Fruit fly (Drosophila melanogaster) Kc167 (cell line): Measurements from ENCODE around the gene CG5882.

Experiments
- Myc ChIP-seq: fragments of >200 bp; optimal IDR thresholded peaks from 2 replicates; lab custom pipeline; 2017; ENCODE audit warnings: missing external identifiers
- Sin3A ChIP-seq: fragments of >200 bp; optimal IDR thresholded peaks from 2 replicates; lab custom pipeline; 2018; ENCODE audit warnings: missing external identifiers
- h ChIP-seq: fragments of >200 bp; optimal IDR thresholded peaks from 3 replicates; lab custom pipeline; 2018; ENCODE audit warnings: missing external identifiers
- insv ChIP-seq: fragments of >200 bp; optimal IDR thresholded peaks from 3 replicates; lab custom pipeline; 2018; ENCODE audit warnings: missing external identifiers
- psq ChIP-seq: fragments of >200 bp; optimal IDR thresholded peaks from 2 replicates; lab custom pipeline; 2017; ENCODE audit warnings: missing external identifiers
- ttk ChIP-seq: sonication (Bioruptor generic); optimal IDR thresholded peaks from 2 replicates; lab custom pipeline; 2017; ENCODE audit warnings: missing external identifiers

The CG5882 gene

DNA sequence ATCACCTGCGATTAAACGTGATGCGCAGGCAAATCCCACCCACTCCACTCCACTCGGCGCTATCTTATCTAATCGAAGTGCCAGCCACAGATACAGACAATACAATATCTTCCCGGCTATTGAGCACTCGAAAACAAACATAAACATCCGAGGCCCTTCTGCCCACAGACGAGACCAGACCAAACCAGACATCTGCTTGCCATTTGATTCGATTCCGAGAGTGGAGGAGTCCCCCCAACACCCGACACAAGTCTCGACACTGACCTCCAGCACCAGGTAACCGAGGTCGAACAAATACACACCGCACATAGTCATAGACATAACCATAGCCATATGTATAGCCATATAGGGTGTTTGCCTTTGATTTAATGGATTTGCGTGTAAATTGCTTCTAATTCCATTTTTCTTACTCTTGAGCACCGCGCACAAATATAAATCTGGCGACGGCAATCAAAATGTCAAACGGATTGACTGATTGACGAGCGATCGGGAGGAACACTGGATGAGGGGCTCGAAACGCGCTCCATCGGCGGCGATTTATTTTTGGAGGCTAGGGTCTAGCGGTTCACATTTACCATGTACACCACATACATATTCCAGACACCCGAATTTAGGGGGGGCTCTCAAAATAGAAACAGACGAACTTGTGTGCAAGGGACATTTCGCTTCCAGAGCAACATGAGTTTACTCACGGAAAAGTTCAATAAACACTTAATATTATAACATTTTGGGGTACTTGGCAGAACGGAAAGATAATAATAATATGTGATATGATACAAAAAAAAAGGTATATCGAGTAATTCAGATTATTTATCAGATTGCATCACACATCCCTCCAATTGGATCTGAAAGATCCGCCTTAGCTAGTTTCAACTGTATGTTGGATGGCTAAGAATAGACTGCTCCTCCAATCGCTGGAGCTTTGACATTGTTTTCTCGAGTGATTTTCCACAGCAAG is 30.6 kb downstream of the CG5882 start:
- TF ChIP-seq insv (lab: Kevin White, UChicago) (no peak), Sin3A (lab: Kevin White, UChicago) (no peak), Myc (lab: Kevin White, UChicago) (no peak), psq (lab: Kevin White, UChicago) (no peak), h (no peak)

DNA sequence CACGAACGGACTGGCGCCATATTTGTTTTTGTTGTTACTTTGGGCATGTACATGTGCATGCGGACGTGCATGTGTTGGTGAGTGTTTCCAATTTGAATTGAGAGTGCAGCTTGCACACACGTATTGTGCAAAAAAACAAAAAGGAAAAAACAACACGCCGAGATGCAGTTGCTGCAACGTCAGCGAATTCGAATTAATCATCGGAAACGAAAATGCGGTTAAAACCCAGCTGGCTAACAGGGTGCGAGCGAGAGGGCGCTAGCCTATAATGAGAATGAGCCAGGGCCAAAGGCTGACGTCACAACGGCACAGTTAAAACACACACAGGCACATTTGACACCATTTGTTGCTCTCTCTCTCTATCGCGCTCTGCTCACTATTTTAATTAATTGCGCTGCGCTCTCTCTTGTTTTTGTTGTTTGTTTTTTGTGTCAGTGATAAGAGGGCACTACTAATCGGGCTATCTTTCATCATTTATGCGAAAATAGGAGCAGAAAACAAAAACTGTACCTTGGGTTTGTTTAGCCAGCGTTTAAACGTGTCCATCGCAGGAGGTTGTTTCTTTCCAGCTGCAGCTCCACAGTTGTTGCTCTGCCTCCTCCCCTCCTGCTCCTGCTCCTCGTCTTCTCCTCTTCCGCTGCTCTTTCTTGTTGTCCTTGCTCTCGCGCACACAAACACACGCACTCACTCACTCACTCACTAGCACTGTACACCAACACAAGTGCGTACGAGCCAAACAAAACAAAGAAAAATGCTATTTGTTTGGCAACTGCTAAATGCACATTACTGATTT is 31.6 kb downstream of the CG5882 start:
- no peak for TF ChIP-seq insv (lab: Kevin White, UChicago)
- TF ChIP-seq psq (lab: Kevin White, UChicago) = no peak
- TF ChIP-seq Myc (lab: Kevin White, UChicago) = no peak
- no peak for TF ChIP-seq h
- TF ChIP-seq Sin3A (lab: Kevin White, UChicago) = no peak

DNA sequence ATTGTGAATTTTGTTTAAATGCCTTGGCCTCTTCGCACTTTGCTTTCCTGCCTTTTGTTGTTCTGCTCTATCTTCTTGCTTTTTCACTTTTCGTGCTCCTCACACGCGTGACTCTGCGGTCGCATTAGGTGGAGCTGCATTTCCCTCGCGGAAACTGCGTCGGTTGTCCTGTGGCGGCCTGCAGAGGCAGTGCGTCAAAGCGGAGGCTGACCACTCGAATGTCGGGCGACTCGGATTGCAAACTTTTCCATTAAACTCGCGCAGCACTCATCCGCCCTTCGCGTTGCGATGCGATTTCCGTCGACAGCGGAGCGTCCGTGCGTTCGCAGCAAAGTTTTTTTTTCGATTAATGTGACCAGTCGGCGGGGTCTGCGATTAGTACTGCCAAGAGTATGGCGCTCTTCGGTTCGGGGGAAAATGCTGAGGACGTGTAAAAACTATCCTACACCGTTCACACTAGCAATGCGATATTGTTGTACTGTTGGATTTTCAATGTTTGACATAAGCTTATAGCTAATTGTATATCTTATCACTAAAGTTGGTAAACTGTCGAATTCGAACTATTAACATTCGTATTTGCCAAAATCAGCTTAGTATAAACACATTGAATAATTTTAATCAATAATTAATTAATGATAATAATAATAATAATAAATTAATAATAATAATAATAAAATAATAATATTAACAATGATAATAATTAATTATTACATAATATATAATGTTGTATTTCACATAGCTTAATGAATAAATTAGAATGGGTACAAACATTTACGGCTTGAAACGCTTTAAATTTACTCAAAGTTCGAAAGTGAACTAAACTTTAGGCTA is 32.5 kb downstream of the CG5882 start, which contains the start of gene CG6051:
Gene CG6051 (minus strand): TSS at position 385 of the 831 bp plus-strand sequence.
- no peak for TF ChIP-seq insv (lab: Kevin White, UChicago)
- no peak for TF ChIP-seq Myc (lab: Kevin White, UChicago)
- TF ChIP-seq h = no peak
- no peak for TF ChIP-seq Sin3A (lab: Kevin White, UChicago)
- no peak for TF ChIP-seq psq (lab: Kevin White, UChicago)
- TF ChIP-seq ttk (lab: Kevin White, UChicago) = no peak

DNA sequence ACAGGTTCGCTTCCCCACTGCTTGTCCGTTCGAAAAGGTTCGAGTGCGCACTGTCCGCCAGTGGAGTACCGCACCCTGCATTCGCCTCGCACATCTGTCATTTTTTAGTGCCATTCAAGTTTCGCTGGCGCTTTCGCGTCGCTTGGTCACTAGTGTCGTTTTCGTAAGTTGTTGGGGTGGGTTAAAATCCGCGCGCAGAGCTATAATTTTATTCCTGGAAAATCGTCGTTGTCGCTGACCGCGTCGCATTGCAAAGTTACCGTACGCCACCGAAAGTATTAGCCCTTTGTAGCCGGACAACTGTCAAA is 33.0 kb downstream of the CG5882 start, which contains the start of gene Men-b:
Gene Men-b (plus strand): TSS at position 147 of the 308 bp plus-strand sequence.
- no peak for TF ChIP-seq psq (lab: Kevin White, UChicago)
- TF ChIP-seq Sin3A (lab: Kevin White, UChicago) = no peak
- no peak for TF ChIP-seq Myc (lab: Kevin White, UChicago)

DNA sequence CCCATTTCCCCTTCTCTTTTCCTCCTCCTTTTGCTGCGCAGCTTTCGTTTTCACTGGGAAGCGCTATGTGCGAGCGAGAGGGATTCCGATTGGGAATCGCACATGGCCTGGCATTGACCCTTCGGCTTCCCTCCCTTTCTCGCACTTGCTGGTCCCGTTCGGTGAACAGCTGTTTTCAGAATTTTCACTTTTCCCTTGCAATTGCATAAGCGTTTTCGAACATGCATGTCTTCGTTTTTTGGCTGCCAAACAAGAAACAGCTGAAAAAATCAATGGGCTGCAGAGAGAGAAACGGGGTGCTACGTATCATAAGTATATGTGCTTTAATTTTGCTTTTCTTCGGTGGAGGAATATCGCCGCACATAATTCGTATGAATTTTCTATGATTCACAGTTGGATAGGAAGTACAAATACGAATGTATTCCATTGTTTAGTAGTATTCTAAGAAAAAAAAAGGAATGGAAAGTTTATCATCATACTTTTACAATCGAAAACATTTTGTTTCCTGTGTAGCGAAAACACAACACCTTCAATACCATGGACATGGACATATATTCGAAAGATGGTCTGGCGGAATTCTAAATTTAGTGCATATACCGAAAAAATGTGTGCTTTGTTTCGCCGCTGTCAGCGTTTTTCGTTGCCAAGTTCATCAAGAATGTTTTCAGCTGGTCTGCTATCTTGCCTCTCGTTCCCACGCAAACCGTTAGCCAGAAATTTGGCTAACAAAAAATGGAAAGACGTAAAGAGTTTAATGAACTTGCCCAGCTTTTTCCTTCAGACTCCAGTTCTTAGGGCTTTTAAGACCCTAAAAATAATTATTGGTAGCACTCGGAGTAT is 33.9 kb downstream of the CG5882 start:
- TF ChIP-seq psq (lab: Kevin White, UChicago) (no peak), ttk (lab: Kevin White, UChicago) (no peak), insv (lab: Kevin White, UChicago) (no peak), h (no peak)

DNA sequence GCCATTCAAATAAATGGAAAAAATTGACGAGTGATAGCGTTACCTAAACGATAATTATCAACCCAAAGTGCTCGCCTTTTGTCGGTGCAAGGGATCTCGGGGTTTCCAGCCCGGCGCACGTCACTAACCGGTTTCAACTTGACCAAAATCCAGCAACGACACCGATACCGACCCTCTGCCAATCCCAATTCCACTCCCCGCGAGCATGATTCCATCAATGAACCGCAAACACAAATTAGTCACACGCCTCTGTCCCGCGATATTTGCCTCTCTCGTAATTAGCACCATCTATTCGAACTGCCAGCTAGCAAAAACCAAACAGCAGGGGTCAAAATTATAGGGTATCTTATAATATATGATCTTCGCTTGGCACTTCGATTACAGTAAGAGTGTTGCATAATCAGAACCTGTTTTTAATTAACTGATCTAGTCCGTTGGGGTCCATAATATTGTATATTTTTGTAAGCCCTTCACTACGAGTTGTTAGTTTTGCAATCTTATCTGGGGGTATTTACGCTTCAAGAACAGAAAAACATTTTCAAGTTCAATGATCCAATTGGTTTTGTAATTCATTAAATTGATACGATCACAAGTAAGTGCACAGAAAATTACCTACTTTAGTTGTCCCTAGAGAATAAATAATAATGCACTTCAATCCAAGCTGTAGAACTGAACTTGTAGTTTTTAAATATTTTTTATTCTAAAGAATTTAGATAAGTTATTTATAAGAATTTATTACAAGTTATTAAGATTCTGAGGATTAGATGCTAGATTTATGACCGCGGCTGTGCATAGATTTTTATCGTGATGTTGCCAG is 34.8 kb downstream of the CG5882 start:
- TF ChIP-seq psq (lab: Kevin White, UChicago) (no peak), ttk (lab: Kevin White, UChicago) (no peak)

DNA sequence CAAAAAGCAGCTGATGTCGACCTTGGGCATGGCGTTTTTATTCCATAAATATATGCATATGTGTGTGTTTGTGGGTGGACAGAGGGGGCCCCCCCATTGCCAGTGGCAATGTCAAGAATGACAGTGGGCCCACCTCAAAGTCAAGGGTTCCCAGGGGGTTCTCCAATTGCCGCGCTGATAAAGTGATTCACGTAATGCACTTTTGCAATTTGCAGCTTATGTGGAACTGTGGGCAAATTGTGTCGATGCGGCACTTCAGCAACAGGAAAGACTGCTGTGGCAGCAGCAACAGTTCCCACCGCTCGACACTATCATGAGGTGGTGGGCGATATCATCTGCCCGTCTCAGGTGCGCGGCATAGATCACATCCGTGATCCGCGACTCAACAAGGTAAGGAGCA is 35.6 kb downstream of the CG5882 start:
- TF ChIP-seq Sin3A (lab: Kevin White, UChicago) (no peak), Myc (lab: Kevin White, UChicago) (no peak), psq (lab: Kevin White, UChicago) (no peak), h (no peak), ttk (lab: Kevin White, UChicago) (no peak), insv (lab: Kevin White, UChicago) (no peak)

DNA sequence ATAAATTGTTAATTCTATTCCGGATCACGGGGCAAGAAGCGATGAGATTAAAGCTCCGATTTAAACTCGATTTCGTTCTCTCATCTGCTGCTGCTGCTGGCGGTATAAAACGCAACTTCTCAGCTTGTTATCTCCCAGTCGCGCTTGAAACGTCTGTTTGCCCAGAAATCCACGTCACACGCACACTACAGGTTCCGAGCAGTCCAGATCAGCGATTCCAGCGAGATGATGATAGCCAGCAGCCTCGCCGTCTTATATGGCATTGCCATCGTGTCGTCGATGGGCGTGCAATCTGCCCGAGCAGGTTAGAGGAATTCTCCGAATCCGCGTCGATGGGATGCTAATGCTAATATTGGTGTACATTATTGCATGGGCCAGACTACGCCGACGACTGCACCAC is 39.4 kb downstream of the CG5882 start, which contains the start of gene grass:
Gene grass (plus strand): TSS at position 135 of the 400 bp plus-strand sequence.
- no peak for TF ChIP-seq Myc (lab: Kevin White, UChicago)
- no peak for TF ChIP-seq Sin3A (lab: Kevin White, UChicago)
- no peak for TF ChIP-seq psq (lab: Kevin White, UChicago)
- TF ChIP-seq insv (lab: Kevin White, UChicago) = no peak
- TF ChIP-seq ttk (lab: Kevin White, UChicago) = no peak
- TF ChIP-seq h = no peak

DNA sequence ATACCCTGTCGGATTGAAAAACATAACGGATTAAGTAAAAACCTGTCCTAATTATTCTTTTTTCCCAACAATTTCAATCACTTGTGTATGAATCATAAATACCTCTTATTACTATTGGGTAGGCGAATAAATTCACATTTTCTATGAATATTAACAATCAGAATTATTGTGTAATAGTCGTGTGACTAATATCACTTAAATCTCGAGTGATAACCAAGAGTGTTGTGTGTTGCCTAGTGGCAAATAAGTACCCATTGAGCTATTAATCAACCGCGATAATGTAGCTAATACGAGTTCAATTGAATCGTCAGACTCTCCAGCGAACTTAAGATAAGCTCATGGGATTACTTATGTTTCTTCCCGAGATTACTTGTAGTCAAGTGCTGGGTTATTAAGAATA is 41.4 kb downstream of the CG5882 start:
- TF ChIP-seq Sin3A (lab: Kevin White, UChicago) = no peak
- no peak for TF ChIP-seq ttk (lab: Kevin White, UChicago)
- no peak for TF ChIP-seq h
- TF ChIP-seq Myc (lab: Kevin White, UChicago) = no peak
- TF ChIP-seq insv (lab: Kevin White, UChicago) = no peak
- no peak for TF ChIP-seq psq (lab: Kevin White, UChicago)

DNA sequence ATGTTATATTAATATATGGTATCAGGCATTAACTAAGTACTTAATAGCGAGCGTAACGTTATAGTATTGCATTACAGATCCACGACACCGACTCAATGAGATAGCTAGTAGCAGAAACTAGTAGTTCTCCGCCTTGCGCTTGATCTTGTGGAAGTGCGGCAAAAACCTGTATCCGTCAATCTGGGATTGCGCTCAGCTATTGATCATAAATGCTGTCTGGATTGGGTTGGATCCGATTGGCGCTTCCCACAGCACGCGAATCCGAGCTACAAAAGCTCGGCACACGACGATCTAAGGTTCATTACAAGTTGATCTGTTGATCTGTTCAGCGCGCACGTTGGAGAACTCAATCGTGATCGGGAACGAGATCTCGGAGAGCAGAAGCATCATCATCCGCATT is 42.4 kb downstream of the CG5882 start, which contains the start of gene CG5909:
Gene CG5909 (plus strand): TSS at position 301 of the 400 bp plus-strand sequence.
- no peak for TF ChIP-seq Myc (lab: Kevin White, UChicago)
- no peak for TF ChIP-seq Sin3A (lab: Kevin White, UChicago)
- no peak for TF ChIP-seq psq (lab: Kevin White, UChicago)
- no peak for TF ChIP-seq insv (lab: Kevin White, UChicago)
- no peak for TF ChIP-seq h
- no peak for TF ChIP-seq ttk (lab: Kevin White, UChicago)
